Worm (Caenorhabditis elegans) whole organism, L4 larva: ENCODE measurements around the gene mig-13.

Experiments used
- aly-2 ChIP-seq: sonication (generic microtip); optimal IDR thresholded peaks from 2 replicates; lab custom pipeline; 2018; ENCODE audit warnings: missing biosample characterization, missing genetic modification characterization
- ama-1 ChIP-seq: fragments of 150-350 bp; optimal IDR thresholded peaks from 2 replicates; lab custom pipeline; 2014; ENCODE audit warnings: inconsistent platforms, mixed read lengths
- ces-1 ChIP-seq: fragments of 150-350 bp; sonication (generic microtip); optimal IDR thresholded peaks from 4 replicates; lab custom pipeline; 2014; ENCODE audit warnings: missing biosample characterization, missing genetic modification reagents, missing genetic modification characterization
- fos-1 ChIP-seq: fragments of 150-350 bp; optimal IDR thresholded peaks from 2 replicates; lab custom pipeline; 2014; ENCODE audit warnings: missing biosample characterization, missing genetic modification characterization
- hlh-30 ChIP-seq: sonication (generic microtip); optimal IDR thresholded peaks from 2 replicates; lab custom pipeline; 2017; ENCODE audit warnings: antibody characterized with exemption, mild to moderate bottlenecking, missing genetic modification characterization, missing compliant biosample characterization; ENCODE audit not compliant: insufficient read depth
- lin-13 ChIP-seq: fragments of 150-350 bp; optimal IDR thresholded peaks from 2 replicates; lab custom pipeline; 2014; ENCODE audit warnings: missing biosample characterization, missing genetic modification reagents, missing genetic modification characterization
- mep-1 ChIP-seq: fragments of 150-350 bp; sonication (generic microtip); optimal IDR thresholded peaks from 3 replicates; lab custom pipeline; 2014; ENCODE audit warnings: missing biosample characterization, missing genetic modification characterization
- skn-1 ChIP-seq: fragments of 150-350 bp; optimal IDR thresholded peaks from 2 replicates; lab custom pipeline; 2014; ENCODE audit warnings: missing biosample characterization, missing genetic modification characterization
- unc-62 ChIP-seq, 3 experiments: fragments of 150-350 bp in 1 of 3; sonication (generic microtip); optimal IDR thresholded peaks in 2 of 3; peaks in 1 of 3; 1 replicate in 1 of 3; 2 replicates in 2 of 3; lab custom pipeline; 2014 to 2017; ENCODE audit warnings: missing biosample characterization in 3 of 3, missing genetic modification characterization in 3 of 3, missing genetic modification reagents in 3 of 3, missing genotype in 1 of 3

ce11 chrX:4769885-4770284 lies 30.0 kb downstream of the mig-13 start, which contains the start of gene npr-1:
- TF ChIP-seq unc-62 (GFP tag; optimal IDR thresholded peaks at IDR 0.05 in 1 of 2; lab: Kevin White, UChicago) (no peak), unc-62 (tag; optimal IDR thresholded peaks at IDR 0.05; lab: Kevin White, UChicago) (no peak), skn-1 (tag; lab: Kevin White, UChicago) (no peak), ces-1 (GFP tag; lab: Kevin White, UChicago) (no peak), aly-2 (no peak), lin-13 (GFP tag; lab: Kevin White, UChicago) (no peak), ama-1 (lab: Kevin White, UChicago) (no peak), hlh-30 (no peak), fos-1 (tag; lab: Kevin White, UChicago) (no peak), mep-1 (tag; lab: Kevin White, UChicago) (no peak)
